Fruit fly (Drosophila melanogaster): ENCODE data around the gene ND-51.
A peak's percentile ranks its signal among the peaks of the same experiment; 100 is the strongest.

The ND-51 gene

dm6 chr2L:6098479-6099269 lies 36.1 kb upstream of the ND-51 start, which contains the start of gene CG9175 (continued):
- peak; percentile 63 for TF ChIP-seq CG17912 (GFP tag; optimal IDR thresholded peaks at IDR 0.05)
- peak; percentile 38 for TF ChIP-seq PHDP (tag; optimal IDR thresholded peaks at IDR 0.05)
- no peak for TF ChIP-seq da (GFP tag; optimal IDR thresholded peaks at IDR 0.05)
- peak; percentile 7 for TF ChIP-seq Spps (tag; optimal IDR thresholded peaks at IDR 0.05)
- peak; percentile 73 for TF ChIP-seq Sin3A (optimal IDR thresholded peaks at IDR 0.05)
- peak; percentile 40 for TF ChIP-seq CG3995 (GFP tag; optimal IDR thresholded peaks at IDR 0.05)
- TF ChIP-seq CG1792 (GFP tag; optimal IDR thresholded peaks at IDR 0.05), result peak; percentile 15
- no peak for TF ChIP-seq sima (GFP tag; optimal IDR thresholded peaks at IDR 0.05)
- TF ChIP-seq pita (GFP tag; optimal IDR thresholded peaks at IDR 0.05), result no peak
- peak; percentile 30 for TF ChIP-seq chn (GFP tag; optimal IDR thresholded peaks at IDR 0.05)
- TF ChIP-seq grn (GFP tag; optimal IDR thresholded peaks at IDR 0.05), result no peak
- TF ChIP-seq Bteb2 (GFP tag; optimal IDR thresholded peaks at IDR 0.05), result no peak
- TF ChIP-seq CG9876 (GFP tag; optimal IDR thresholded peaks at IDR 0.05), result no peak
- TF ChIP-seq CG14050 (GFP tag; IDR thresholded peaks at IDR 0.05), result no peak; the same call in 2 of the 3 replicates
- TF ChIP-seq kah (GFP tag; optimal IDR thresholded peaks at IDR 0.05), result no peak
- no peak for TF ChIP-seq Trl (optimal IDR thresholded peaks at IDR 0.05)
- TF ChIP-seq Trl (GFP tag; optimal IDR thresholded peaks at IDR 0.05), result peak; percentile 12
- peak; percentile 22 for TF ChIP-seq HLH54F (GFP tag; optimal IDR thresholded peaks at IDR 0.05)
- TF ChIP-seq inv (GFP tag; IDR thresholded peaks at IDR 0.05; ENCODE audit: partially characterized antibody), result peak; percentile 94
- no peak for TF ChIP-seq CG10431 (GFP tag; optimal IDR thresholded peaks at IDR 0.05)
- TF ChIP-seq eyg (GFP tag; optimal IDR thresholded peaks at IDR 0.05), result no peak
- no peak for TF ChIP-seq D19A (tag; optimal IDR thresholded peaks at IDR 0.05)
- TF ChIP-seq CG10654 (GFP tag; optimal IDR thresholded peaks at IDR 0.05), result no peak
- peak; percentile 98 for TF ChIP-seq MESR4 (GFP tag; optimal IDR thresholded peaks at IDR 0.05)
- peak; percentile 70 for TF ChIP-seq CG33213 (GFP tag; optimal IDR thresholded peaks at IDR 0.05)
- peak; percentile 23 for TF ChIP-seq CG3163 (GFP tag; optimal IDR thresholded peaks at IDR 0.05)
- TF ChIP-seq CG8478 (optimal IDR thresholded peaks at IDR 0.05), result no peak
- TF ChIP-seq Mes4 (GFP tag; optimal IDR thresholded peaks at IDR 0.05), result no peak
- TF ChIP-seq CG4730 (GFP tag; IDR thresholded peaks at IDR 0.05), result no peak
- TF ChIP-seq ranshi (GFP tag; IDR thresholded peaks at IDR 0.05), result 0 out of 2 replicates have a peak, but pooled peaks have one; percentile 23
- TF ChIP-seq Asciz (GFP tag; optimal IDR thresholded peaks at IDR 0.05), result no peak
- TF ChIP-seq CG4424 (GFP tag; optimal IDR thresholded peaks at IDR 0.05), result peak; percentile 42
- peak; percentile 98 for TF ChIP-seq amos (GFP tag; IDR thresholded peaks at IDR 0.05; ENCODE audit: partially characterized antibody)
- TF ChIP-seq HLHmδ (GFP tag; optimal IDR thresholded peaks at IDR 0.05), result peak; percentile 83
- peak; percentile 89 for TF ChIP-seq CG2129 (GFP tag; IDR thresholded peaks at IDR 0.05; ENCODE audit: partially characterized antibody)
- no peak for TF ChIP-seq Hmx (GFP tag; optimal IDR thresholded peaks at IDR 0.05)
- TF ChIP-seq klu (GFP tag; IDR thresholded peaks at IDR 0.05), result no peak
- peak; percentile 83 for TF ChIP-seq gro (GFP tag; optimal IDR thresholded peaks at IDR 0.05)
- TF ChIP-seq Chrac-16 (GFP tag; optimal IDR thresholded peaks at IDR 0.05), result no peak
- TF ChIP-seq Usf (GFP tag; optimal IDR thresholded peaks at IDR 0.05), result no peak
- TF ChIP-seq lab (GFP tag; optimal IDR thresholded peaks at IDR 0.05), result peak; percentile 67
- TF ChIP-seq btn (GFP tag; optimal IDR thresholded peaks at IDR 0.05), result no peak
- TF ChIP-seq Xbp1 (GFP tag; optimal IDR thresholded peaks at IDR 0.05), result peak; percentile 92
- peak; percentile 13; the same call in 1 of the 2 replicates for TF ChIP-seq Oaz (GFP tag; IDR thresholded peaks at IDR 0.05)
- TF ChIP-seq Optix (GFP tag; IDR thresholded peaks at IDR 0.05), result no peak
- TF ChIP-seq CG8765 (GFP tag; IDR thresholded peaks at IDR 0.05), result no peak
- no peak for TF ChIP-seq E2f1 (GFP tag; IDR thresholded peaks at IDR 0.05)
- TF ChIP-seq Hr39 (optimal IDR thresholded peaks at IDR 0.05), result no peak
- TF ChIP-seq CG7928 (GFP tag; optimal IDR thresholded peaks at IDR 0.05), result no peak
- peak; percentile 46 for TF ChIP-seq Dad (GFP tag; optimal IDR thresholded peaks at IDR 0.05)
- TF ChIP-seq CG5180 (GFP tag; optimal IDR thresholded peaks at IDR 0.05), result no peak
- TF ChIP-seq ssp (GFP tag; IDR thresholded peaks at IDR 0.05), result no peak
